Fruit fly (Drosophila melanogaster) Kc167 (cell line): Measurements from ENCODE around the gene CG10063.

Source experiments
- Sin3A ChIP-seq: fragments of >200 bp; optimal IDR thresholded peaks from 2 replicates; lab custom pipeline; 2018; ENCODE audit warnings: missing external identifiers
- h ChIP-seq: fragments of >200 bp; optimal IDR thresholded peaks from 3 replicates; lab custom pipeline; 2018; ENCODE audit warnings: missing external identifiers
- ttk ChIP-seq: sonication (Bioruptor generic); optimal IDR thresholded peaks from 2 replicates; lab custom pipeline; 2017; ENCODE audit warnings: missing external identifiers

dm6 chr3L:6968961-6969814 lies 3.1 kb downstream of the CG10063 start, which contains the start of the genes Mis12 and CG9953:
- no peak for TF ChIP-seq h (lab: Kevin White, UChicago)
- no peak for TF ChIP-seq Sin3A (lab: Kevin White, UChicago)
- no peak for TF ChIP-seq ttk (lab: Kevin White, UChicago)
